Fruit fly (Drosophila melanogaster): Measurements from ENCODE around the gene ovo.
A peak's percentile ranks its signal among the peaks of the same experiment; 100 is the strongest.

Gene ovo

DNA sequence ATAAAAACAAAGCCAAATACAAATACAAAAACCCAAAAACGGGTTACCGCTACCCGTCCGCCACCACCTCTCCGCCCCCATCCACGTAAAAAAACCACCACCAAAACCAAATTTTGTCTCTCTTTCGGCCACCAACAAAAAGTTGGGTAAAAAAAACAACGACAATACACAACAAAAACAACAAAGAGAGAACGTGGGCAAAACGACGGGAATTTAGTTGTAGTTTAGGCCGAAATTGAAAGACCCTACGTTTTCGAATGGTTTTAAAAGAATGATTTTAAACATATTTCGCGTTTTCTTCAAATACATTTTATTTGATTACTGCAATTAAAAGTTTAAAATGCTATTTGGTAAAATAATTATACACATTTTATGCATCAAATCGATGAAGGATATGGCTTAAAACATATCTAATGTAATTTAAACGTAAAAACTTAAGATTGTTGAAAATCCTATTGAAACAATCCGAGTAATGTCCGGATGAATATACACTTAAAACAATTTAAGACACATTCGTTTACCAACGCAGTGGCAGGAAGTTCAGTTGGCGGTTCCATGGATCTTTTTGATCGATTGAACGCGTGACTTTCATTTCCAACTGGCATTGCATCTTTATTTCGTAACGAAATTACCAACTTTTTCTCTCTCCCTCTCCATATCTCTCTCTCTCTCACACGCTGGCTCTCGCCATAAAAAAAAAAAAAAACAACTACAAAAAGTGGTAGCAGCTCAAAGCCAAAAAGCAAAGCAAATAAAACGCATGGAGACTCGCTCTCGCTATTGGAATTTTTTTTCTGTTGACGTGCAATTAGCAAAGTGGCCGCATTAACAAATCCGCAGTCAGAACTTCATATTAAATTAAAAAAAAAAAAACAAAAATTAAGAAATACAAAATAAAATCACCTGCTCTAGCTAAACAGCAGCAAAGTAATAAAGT lies 38.9 kb downstream of the ovo start (continued):
- TF ChIP-seq Opbp (GFP tag; IDR thresholded peaks at IDR 0.05; ENCODE audit: partially characterized antibody): no peak
- TF ChIP-seq HLH4C (GFP tag; IDR thresholded peaks at IDR 0.05; ENCODE audit: partially characterized antibody): no peak
- peak; percentile 47 for TF ChIP-seq CG1603 (tag; optimal IDR thresholded peaks at IDR 0.05)
- TF ChIP-seq scrt (GFP tag; optimal IDR thresholded peaks at IDR 0.05): peak; percentile 26
- no peak for TF ChIP-seq CG9797 (GFP tag; optimal IDR thresholded peaks at IDR 0.05)
- no peak for TF ChIP-seq Dll (GFP tag; IDR thresholded peaks at IDR 0.05; ENCODE audit: partially characterized antibody)
- TF ChIP-seq Fer1 (GFP tag; optimal IDR thresholded peaks at IDR 0.05): peak; percentile 5
- TF ChIP-seq CG9876 (GFP tag; optimal IDR thresholded peaks at IDR 0.05): peak; percentile 13
- TF ChIP-seq zfh1 (GFP tag; IDR thresholded peaks at IDR 0.05): no peak
- TF ChIP-seq YL-1 (GFP tag; optimal IDR thresholded peaks at IDR 0.05): no peak
- no peak for TF ChIP-seq knrl (GFP tag; IDR thresholded peaks at IDR 0.05; ENCODE audit: partially characterized antibody)
- peak; percentile 30 for TF ChIP-seq CG17829 (tag; optimal IDR thresholded peaks at IDR 0.05)
- TF ChIP-seq z (GFP tag; IDR thresholded peaks at IDR 0.05): no peak
- TF ChIP-seq Aef1 (GFP tag; IDR thresholded peaks at IDR 0.05): no peak; the same call in 2 of the 3 replicates
- TF ChIP-seq grn (GFP tag; optimal IDR thresholded peaks at IDR 0.05): no peak
- no peak for TF ChIP-seq ara (GFP tag; IDR thresholded peaks at IDR 0.05)
- peak; percentile 67 for TF ChIP-seq CG3281 (GFP tag; optimal IDR thresholded peaks at IDR 0.05)
- no peak for TF ChIP-seq dan (GFP tag; IDR thresholded peaks at IDR 0.05)
- TF ChIP-seq CG7963 (GFP tag; IDR thresholded peaks at IDR 0.05; ENCODE audit: partially characterized antibody): no peak
- TF ChIP-seq danr (GFP tag; IDR thresholded peaks at IDR 0.05): no peak
- peak; percentile 20; the same call in 1 of the 2 replicates for TF ChIP-seq wdn (GFP tag; IDR thresholded peaks at IDR 0.05)
- TF ChIP-seq sens (GFP tag): peak; percentile 84
- TF ChIP-seq seq (GFP tag; IDR thresholded peaks at IDR 0.05): no peak; the same call in 1 of the 2 replicates
- no peak for TF ChIP-seq TFAM (GFP tag; optimal IDR thresholded peaks at IDR 0.05)
- peak; percentile 29 for TF ChIP-seq Bteb2 (GFP tag; optimal IDR thresholded peaks at IDR 0.05)
- no peak; the same call in 1 of the 2 replicates for TF ChIP-seq vvl (GFP tag; IDR thresholded peaks at IDR 0.05)
- no peak for TF ChIP-seq H15 (GFP tag; IDR thresholded peaks at IDR 0.05)
- TF ChIP-seq CG17802 (tag; optimal IDR thresholded peaks at IDR 0.05): no peak
- peak; percentile 74 for TF ChIP-seq row (GFP tag; IDR thresholded peaks at IDR 0.05)
- TF ChIP-seq E2f1 (GFP tag; IDR thresholded peaks at IDR 0.05): peak; percentile 27; the same call in 1 of the 2 replicates
- TF ChIP-seq tll (GFP tag; optimal IDR thresholded peaks at IDR 0.05): no peak
- peak; percentile 49 for TF ChIP-seq slbo (GFP tag; IDR thresholded peaks at IDR 0.05)
- TF ChIP-seq prd (optimal IDR thresholded peaks at IDR 0.05): no peak
- TF ChIP-seq prd (GFP tag; IDR thresholded peaks at IDR 0.05): peak; percentile 36; the same call in 1 of the 3 replicates
- TF ChIP-seq bowl (GFP tag; IDR thresholded peaks at IDR 0.05): no peak
- peak; percentile 8 for TF ChIP-seq CG12071 (GFP tag; optimal IDR thresholded peaks at IDR 0.05)
- no peak for TF ChIP-seq fru (optimal IDR thresholded peaks at IDR 0.05)
- TF ChIP-seq Ssrp (tag; optimal IDR thresholded peaks at IDR 0.05): peak; percentile 71
- TF ChIP-seq Asciz (GFP tag; optimal IDR thresholded peaks at IDR 0.05): peak; percentile 66
- no peak for TF ChIP-seq CG4854 (GFP tag; optimal IDR thresholded peaks at IDR 0.05)
- 0 out of 2 replicates have a peak, but pooled peaks have one; percentile 15 for TF ChIP-seq klu (GFP tag; IDR thresholded peaks at IDR 0.05)
- TF ChIP-seq CG12299 (tag; optimal IDR thresholded peaks at IDR 0.05): no peak
- TF ChIP-seq CG32767 (GFP tag; IDR thresholded peaks at IDR 0.05): peak; percentile 40; the same call in 1 of the 2 replicates
- TF ChIP-seq Lhr (GFP tag; optimal IDR thresholded peaks at IDR 0.05): no peak
- no peak for TF ChIP-seq Nf-YC (tag; optimal IDR thresholded peaks at IDR 0.05)
- peak; percentile 76 for TF ChIP-seq nmo (GFP tag; optimal IDR thresholded peaks at IDR 0.05)
- TF ChIP-seq Spps (tag; optimal IDR thresholded peaks at IDR 0.05): no peak
- no peak for TF ChIP-seq pan (optimal IDR thresholded peaks at IDR 0.05)
- peak in 1 of 2 experiments; percentile 30 for TF ChIP-seq pan (GFP tag; optimal IDR thresholded peaks at IDR 0.05 in 1 of 2, IDR thresholded peaks at IDR 0.05 in 1 of 2)

Data from whole organism, embryonic.